Worm (Caenorhabditis elegans): Measurements from ENCODE around the gene egrh-3.

The egrh-3 gene

ce11 chrIV:2658733-2659132 is 29.8 kb downstream of the egrh-3 start (continued):
- TF ChIP-seq madf-3 (GFP tag; IDR thresholded peaks at IDR 0.05) (peak; percentile 34; the same call in 1 of the 2 replicates), ceh-100 (GFP tag; IDR thresholded peaks at IDR 0.05) (no peak), dpff-1 (tag; optimal IDR thresholded peaks at IDR 0.05) (no peak), ceh-91 (GFP tag; IDR thresholded peaks at IDR 0.05) (no peak), let-526 (GFP tag; IDR thresholded peaks at IDR 0.05) (no peak), F49E8.2 (tag; optimal IDR thresholded peaks at IDR 0.05; ENCODE audit: insufficient read depth) (peak; percentile 4), cebp-1 (GFP tag; IDR thresholded peaks at IDR 0.05) (no peak), cebp-1 (tag; optimal IDR thresholded peaks at IDR 0.05) (peak; percentile 12), athp-1 (tag; optimal IDR thresholded peaks at IDR 0.05) (peak; percentile 32), fkh-3 (tag; optimal IDR thresholded peaks at IDR 0.05) (no peak), nfya-1 (tag; optimal IDR thresholded peaks at IDR 0.05; ENCODE audit: borderline replicate concordance, insufficient read depth) (no peak), F52B5.7 (tag; optimal IDR thresholded peaks at IDR 0.05) (peak; percentile 25), ztf-22 (GFP tag; optimal IDR thresholded peaks at IDR 0.05) (no peak), ztf-3 (GFP tag; optimal IDR thresholded peaks at IDR 0.05) (no peak), ztf-25 (GFP tag; IDR thresholded peaks at IDR 0.05) (no peak), hmg-1.2 (GFP tag; IDR thresholded peaks at IDR 0.05) (peak; percentile 51; the same call in 1 of the 2 replicates), ets-4 (GFP tag; optimal IDR thresholded peaks at IDR 0.05) (no peak), lin-35 (GFP tag; optimal IDR thresholded peaks at IDR 0.05) (peak in 1 of 3 experiments; percentile 39), lin-54 (GFP tag; optimal IDR thresholded peaks at IDR 0.05) (peak; percentile 17), efl-1 (GFP tag; optimal IDR thresholded peaks at IDR 0.05) (no peak), bed-1 (GFP tag; IDR thresholded peaks at IDR 0.05) (no peak), F57A8.1 (GFP tag; optimal IDR thresholded peaks at IDR 0.05) (no peak), madf-10 (tag; optimal IDR thresholded peaks at IDR 0.05) (peak; percentile 15), snpc-1.1 (tag; optimal IDR thresholded peaks at IDR 0.05; ENCODE audit: insufficient read depth) (peak; percentile 23), lsl-1 (GFP tag; optimal IDR thresholded peaks at IDR 0.05) (peak; percentile 33), T07F8.4 (tag; optimal IDR thresholded peaks at IDR 0.05) (peak; percentile 16), hlh-26 (GFP tag; conservative IDR thresholded peaks at IDR 0.05) (no peak), F23B12.7 (tag; optimal IDR thresholded peaks at IDR 0.05; ENCODE audit: insufficient read depth) (peak; percentile 23), lsy-27 (tag; optimal IDR thresholded peaks at IDR 0.05; ENCODE audit: borderline replicate concordance, insufficient read depth) (no peak), dox-1 (GFP tag; IDR thresholded peaks at IDR 0.05) (peak; percentile 31; the same call in 1 of the 2 replicates), ceh-79 (tag; optimal IDR thresholded peaks at IDR 0.05) (peak; percentile 49), nhr-120 (GFP tag; IDR thresholded peaks at IDR 0.05) (no peak), hsf-1 (GFP tag; IDR thresholded peaks at IDR 0.05) (no peak), ZK185.1 (tag; optimal IDR thresholded peaks at IDR 0.05; ENCODE audit: poor library complexity, severe bottlenecking) (no peak), K11D2.4 (GFP tag; IDR thresholded peaks at IDR 0.05) (no peak), Y56A3A.18 (GFP tag; IDR thresholded peaks at IDR 0.05) (no peak), Y67H2A.10 (GFP tag; conservative IDR thresholded peaks at IDR 0.05) (no peak), attf-6 (GFP tag; IDR thresholded peaks at IDR 0.05) (no peak), attf-3 (GFP tag; conservative IDR thresholded peaks at IDR 0.05) (no peak), sdz-38 (tag; optimal IDR thresholded peaks at IDR 0.05) (no peak)

All from whole organism, young adult.